Fruit fly (Drosophila melanogaster) whole organism, embryonic: ENCODE measurements around the gene CG14043.
A peak's percentile ranks its signal among the peaks of the same experiment; 100 is the strongest.

ENCODE experiments used
- Awh ChIP-seq: fragments of 200-800 bp; sonication (Bioruptor generic); IDR thresholded peaks from 2 replicates; pipeline ENCODE4, ENCODE4 v1.3.6; 2022; ENCODE audit warnings: missing biosample characterization, missing genetic modification characterization
- B-H2 ChIP-seq: fragments of 200-800 bp; sonication (Bioruptor generic); optimal IDR thresholded peaks from 2 replicates; lab custom pipeline; 2018; ENCODE audit warnings: missing biosample characterization, mild to moderate bottlenecking, missing genetic modification characterization
- CG11504 ChIP-seq: fragments of 200-800 bp; sonication (Bioruptor generic); optimal IDR thresholded peaks from 3 replicates; lab custom pipeline; 2019; ENCODE audit warnings: missing biosample characterization, mild to moderate bottlenecking, missing genetic modification characterization, moderate library complexity
- CG13894 ChIP-seq: fragments of 200-800 bp; sonication (Bioruptor generic); optimal IDR thresholded peaks from 3 replicates; lab custom pipeline; 2018; ENCODE audit warnings: missing biosample characterization, mild to moderate bottlenecking, missing genetic modification characterization, moderate library complexity
- CG14710 ChIP-seq: fragments of 200-800 bp; sonication (Bioruptor generic); optimal IDR thresholded peaks from 3 replicates; lab custom pipeline; 2019; ENCODE audit warnings: missing biosample characterization, mild to moderate bottlenecking, missing genetic modification characterization, moderate library complexity
- CG15073 ChIP-seq: fragments of 200-800 bp; sonication (Bioruptor generic); optimal IDR thresholded peaks from 2 replicates; lab custom pipeline; 2016; ENCODE audit warnings: missing biosample characterization, missing genetic modification characterization
- CG15696 ChIP-seq: fragments of 200-800 bp; sonication (Bioruptor generic); optimal IDR thresholded peaks from 2 replicates; lab custom pipeline; 2019; ENCODE audit warnings: missing biosample characterization, mild to moderate bottlenecking, missing genetic modification characterization, moderate library complexity
- CG16779 ChIP-seq: fragments of 200-800 bp; sonication (Bioruptor generic); IDR thresholded peaks from 2 replicates; pipeline ENCODE4 v1.3.6; 2022; ENCODE audit warnings: missing biosample characterization, missing genetic modification characterization
- CG17612 ChIP-seq: fragments of 200-800 bp; sonication (Bioruptor generic); IDR thresholded peaks from 2 replicates; pipeline ENCODE4 v1.3.6; 2022; ENCODE audit warnings: missing biosample characterization, missing genetic modification characterization
- CG34376 ChIP-seq: fragments of 200-800 bp; sonication (Bioruptor generic); optimal IDR thresholded peaks from 2 replicates; lab custom pipeline; 2018; ENCODE audit warnings: missing biosample characterization, mild to moderate bottlenecking, missing genetic modification characterization
- CG3838 ChIP-seq: fragments of 200-800 bp; sonication (Bioruptor generic); optimal IDR thresholded peaks from 3 replicates; lab custom pipeline; 2016; ENCODE audit warnings: missing biosample characterization, missing genetic modification characterization
- CG43689 ChIP-seq: fragments of 200-800 bp; sonication (Bioruptor generic); IDR thresholded peaks from 2 replicates; pipeline ENCODE4 v1.3.6; 2022; ENCODE audit warnings: missing biosample characterization, missing genetic modification characterization
- CG5180 ChIP-seq: fragments of 200-800 bp; sonication (Bioruptor generic); optimal IDR thresholded peaks from 3 replicates; lab custom pipeline; 2017; ENCODE audit warnings: missing biosample characterization, missing genetic modification characterization, mild to moderate bottlenecking, moderate library complexity, missing genetic modification reagents
- CG6654 ChIP-seq: fragments of 200-800 bp; sonication (Bioruptor generic); optimal IDR thresholded peaks from 2 replicates; lab custom pipeline; 2017; ENCODE audit warnings: missing biosample characterization, mild to moderate bottlenecking, missing genetic modification characterization
- CG7271 ChIP-seq: fragments of 200-800 bp; sonication (Bioruptor generic); optimal IDR thresholded peaks from 2 replicates; lab custom pipeline; 2018; ENCODE audit warnings: missing biosample characterization, mild to moderate bottlenecking, missing genetic modification characterization, moderate library complexity
- CG8290 ChIP-seq, 3 experiments: fragments of 200-800 bp; sonication (Bioruptor generic); optimal IDR thresholded peaks; 2 replicates each; lab custom pipeline; 2016 to 2019; ENCODE audit warnings: missing biosample characterization in 3 of 3, missing genetic modification characterization in 3 of 3, mild to moderate bottlenecking in 2 of 3, moderate library complexity in 1 of 3
- CG9876 ChIP-seq: fragments of 200-800 bp; sonication (Bioruptor generic); optimal IDR thresholded peaks from 2 replicates; lab custom pipeline; 2016; ENCODE audit warnings: missing biosample characterization, missing genetic modification characterization
- CG9932 ChIP-seq: fragments of 200-800 bp; sonication (Bioruptor generic); IDR thresholded peaks from 2 replicates; pipeline ENCODE4 v1.3.6; 2022; ENCODE audit warnings: missing biosample characterization, missing genetic modification characterization
- Eip74EF ChIP-seq, 2 experiments: fragments of 200-800 bp in 1 of 2; fragments of >200 bp in 1 of 2; sonication (Bioruptor generic) in 1 of 2; optimal IDR thresholded peaks; 2 replicates each; lab custom pipeline; 2017 to 2019; ENCODE audit warnings: missing biosample characterization in 2 of 2, missing genetic modification characterization in 2 of 2, mild to moderate bottlenecking in 1 of 2, moderate library complexity in 1 of 2
- Ets65A ChIP-seq: fragments of 200-800 bp; sonication (Bioruptor generic); peaks from one replicate; lab custom pipeline; 2016; ENCODE audit warnings: missing biosample characterization, missing genetic modification characterization
- Ets97D ChIP-seq: fragments of 200-800 bp; sonication (Bioruptor generic); optimal IDR thresholded peaks from 3 replicates; lab custom pipeline; 2016; ENCODE audit warnings: missing biosample characterization, missing genetic modification characterization
- Gug ChIP-seq: fragments of 200-800 bp; sonication (Bioruptor generic); IDR thresholded peaks from 4 replicates; pipeline ENCODE4 v1.3.6; 2022; ENCODE audit warnings: missing biosample characterization, missing genetic modification characterization
- HHEX ChIP-seq: fragments of 200-800 bp; sonication (Bioruptor generic); optimal IDR thresholded peaks from 3 replicates; lab custom pipeline; 2017; ENCODE audit warnings: missing biosample characterization, mild to moderate bottlenecking, missing genetic modification characterization, missing genetic modification reagents
- HLH4C ChIP-seq: fragments of 200-800 bp; sonication (Bioruptor generic); IDR thresholded peaks from 3 replicates; pipeline ENCODE4 v1.3.6; 2022; ENCODE audit warnings: missing biosample characterization, missing genetic modification characterization; ENCODE audit not compliant: partially characterized antibody
- HmgD ChIP-seq: fragments of 200-800 bp; sonication (Bioruptor generic); optimal IDR thresholded peaks from 3 replicates; lab custom pipeline; 2016; ENCODE audit warnings: missing biosample characterization, missing genetic modification characterization
- NC2β ChIP-seq: fragments of 200-800 bp; sonication (Bioruptor generic); optimal IDR thresholded peaks from 2 replicates; lab custom pipeline; 2016; ENCODE audit warnings: missing biosample characterization, missing genetic modification characterization
- Oli ChIP-seq: fragments of 200-800 bp; sonication (Bioruptor generic); optimal IDR thresholded peaks from 2 replicates; lab custom pipeline; 2018; ENCODE audit warnings: missing biosample characterization, mild to moderate bottlenecking, missing genetic modification characterization, moderate library complexity
- Ptx1 ChIP-seq: fragments of 200-800 bp; sonication (Bioruptor generic); IDR thresholded peaks from 2 replicates; pipeline ENCODE4 v1.3.6; 2022; ENCODE audit warnings: missing biosample characterization, missing genetic modification characterization
- Side ChIP-seq: fragments of 200-800 bp; sonication (Bioruptor generic); optimal IDR thresholded peaks from 2 replicates; lab custom pipeline; 2016; ENCODE audit warnings: missing biosample characterization, missing genetic modification characterization
- Usf ChIP-seq: fragments of 200-800 bp; sonication (Bioruptor generic); optimal IDR thresholded peaks from 2 replicates; lab custom pipeline; 2017; ENCODE audit warnings: missing genotype, missing biosample characterization, missing genetic modification characterization
- bcd ChIP-seq: fragments of 200-800 bp; sonication (Bioruptor generic); optimal IDR thresholded peaks from 2 replicates; lab custom pipeline; 2017; ENCODE audit warnings: missing biosample characterization, mild to moderate bottlenecking, missing genetic modification characterization
- cas ChIP-seq: fragments of 200-800 bp; sonication (Bioruptor generic); IDR thresholded peaks from 2 replicates; pipeline ENCODE4 v1.3.6; 2022; ENCODE audit warnings: missing biosample characterization, missing genetic modification characterization
- chinmo ChIP-seq: fragments of 200-800 bp; sonication (Bioruptor generic); IDR thresholded peaks from 4 replicates; pipeline ENCODE4 v1.3.6; 2022; ENCODE audit warnings: missing biosample characterization, missing genetic modification characterization; ENCODE audit not compliant: partially characterized antibody
- chm ChIP-seq: fragments of 200-800 bp; sonication (Bioruptor generic); IDR thresholded peaks from 2 replicates; pipeline ENCODE4 v1.3.6; 2022; ENCODE audit warnings: missing biosample characterization, missing genetic modification characterization
- crc ChIP-seq: fragments of 200-800 bp; sonication (Bioruptor generic); optimal IDR thresholded peaks from 2 replicates; lab custom pipeline; 2016; ENCODE audit warnings: missing biosample characterization, missing genetic modification characterization
- croc ChIP-seq: fragments of 200-800 bp; sonication (Bioruptor generic); conservative IDR thresholded peaks from 3 replicates; pipeline ENCODE4 v1.3.6; 2022; ENCODE audit warnings: missing biosample characterization, missing genetic modification characterization
- emc ChIP-seq: fragments of 200-800 bp; sonication (Bioruptor generic); optimal IDR thresholded peaks from 2 replicates; lab custom pipeline; 2016; ENCODE audit warnings: missing biosample characterization, missing genetic modification characterization
- gcm ChIP-seq: fragments of 200-800 bp; sonication (Bioruptor generic); optimal IDR thresholded peaks from 2 replicates; lab custom pipeline; 2019; ENCODE audit warnings: missing biosample characterization, mild to moderate bottlenecking, missing genetic modification characterization, moderate library complexity
- grn ChIP-seq: fragments of 200-800 bp; sonication (Bioruptor generic); optimal IDR thresholded peaks from 3 replicates; lab custom pipeline; 2017; ENCODE audit warnings: missing biosample characterization, missing genetic modification characterization
- jing ChIP-seq: fragments of 200-800 bp; sonication (Bioruptor generic); optimal IDR thresholded peaks from 2 replicates; lab custom pipeline; 2018; ENCODE audit warnings: missing biosample characterization, mild to moderate bottlenecking, missing genetic modification characterization
- lov ChIP-seq, 2 experiments: fragments of 200-800 bp in 1 of 2; fragments of >200 bp in 1 of 2; sonication (Bioruptor generic) in 1 of 2; IDR thresholded peaks in 1 of 2; optimal IDR thresholded peaks in 1 of 2; 2 replicates in 1 of 2; 3 replicates in 1 of 2; pipeline versions ENCODE4 v1.3.6 to Lab custom; 2017 to 2022; ENCODE audit warnings: missing biosample characterization in 1 of 2, missing genetic modification characterization in 1 of 2
- luna ChIP-seq: fragments of 200-800 bp; sonication (Bioruptor generic); optimal IDR thresholded peaks from 2 replicates; lab custom pipeline; 2016; ENCODE audit warnings: missing biosample characterization, missing genetic modification characterization
- odd ChIP-seq: fragments of 200-800 bp; sonication (Bioruptor generic); optimal IDR thresholded peaks from 2 replicates; lab custom pipeline; 2017; ENCODE audit warnings: missing biosample characterization, mild to moderate bottlenecking, missing genetic modification characterization
- p53 ChIP-seq: fragments of 200-800 bp; sonication (Bioruptor generic); optimal IDR thresholded peaks from 2 replicates; lab custom pipeline; 2016; ENCODE audit warnings: missing biosample characterization, missing genetic modification characterization
- toy ChIP-seq: fragments of 200-800 bp; sonication (Bioruptor generic); IDR thresholded peaks from 2 replicates; pipeline ENCODE4 v1.3.6; 2022; ENCODE audit warnings: missing biosample characterization, missing genetic modification characterization
- tup ChIP-seq: fragments of 200-800 bp; sonication (Bioruptor generic); optimal IDR thresholded peaks from 2 replicates; lab custom pipeline; 2016; ENCODE audit warnings: missing biosample characterization, mild to moderate bottlenecking, missing genetic modification characterization, moderate library complexity
- vfl ChIP-seq: fragments of 200-800 bp; sonication (Bioruptor generic); optimal IDR thresholded peaks from 2 replicates; lab custom pipeline; 2016; ENCODE audit warnings: missing biosample characterization, missing genetic modification characterization
- yki ChIP-seq: fragments of >200 bp; optimal IDR thresholded peaks from 3 replicates; lab custom pipeline; 2018

Gene CG14043

DNA sequence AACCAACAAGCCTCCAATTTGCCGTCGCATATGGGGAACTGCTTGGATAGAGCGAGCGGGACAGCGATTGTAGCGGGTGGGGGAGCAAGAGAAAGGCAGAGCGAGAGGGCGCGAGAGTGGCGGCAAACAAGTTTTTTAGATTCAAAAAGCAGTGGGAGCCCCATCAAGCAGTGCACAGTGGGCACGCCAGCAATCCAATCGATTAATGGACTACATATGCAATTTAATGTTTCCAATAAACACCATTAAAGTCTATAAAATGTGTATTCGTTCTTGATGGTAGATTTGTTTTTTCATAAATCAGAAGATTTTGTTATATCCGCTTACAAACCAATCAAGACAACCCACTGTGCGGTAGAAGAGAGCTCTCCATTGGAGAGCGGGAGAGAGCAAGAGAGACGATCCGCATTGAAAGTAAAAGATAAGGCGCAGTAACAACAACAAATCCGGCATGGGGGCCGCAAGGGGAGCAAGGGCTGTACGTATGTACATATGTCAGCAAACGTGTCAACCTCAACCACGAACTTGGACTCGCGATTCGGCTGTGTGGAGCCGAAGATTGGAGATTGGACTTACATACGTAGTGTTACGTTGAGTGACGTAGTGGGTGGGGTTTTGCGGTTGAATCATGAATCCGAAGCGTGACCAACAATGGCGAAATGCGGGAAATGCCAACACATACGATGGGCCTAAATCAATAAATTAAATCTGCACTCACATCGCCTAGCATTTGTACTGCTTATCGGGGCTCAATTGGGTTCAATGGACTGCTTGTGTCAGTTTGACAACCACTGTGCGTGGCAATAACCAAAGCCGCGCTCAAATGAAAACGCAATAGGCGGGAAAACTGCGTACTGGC is 26.1 kb downstream of the CG14043 start (continued):
- peak; percentile 98 for TF ChIP-seq CG43689 (GFP tag; lab: Robert Waterston, UW)
- peak; percentile 99 for TF ChIP-seq Side
- peak; percentile 98 for TF ChIP-seq tup (GFP tag; lab: Kevin White, UChicago)
- TF ChIP-seq CG11504 (tag; lab: Kevin White, UChicago) = peak; percentile 98
- TF ChIP-seq odd (GFP tag; lab: Kevin White, UChicago) = peak; percentile 97
- peak; percentile 94 for TF ChIP-seq grn (GFP tag; lab: Kevin White, UChicago)
- TF ChIP-seq jing (GFP tag; lab: Kevin White, UChicago) = peak; percentile 99
- peak; percentile 97 for TF ChIP-seq CG13894 (tag; lab: Kevin White, UChicago)
- TF ChIP-seq Eip74EF (GFP tag; optimal IDR thresholded peaks at IDR 0.05; lab: Kevin White, UChicago) = peak; percentile 91 to 97
- TF ChIP-seq CG15696 (tag; lab: Kevin White, UChicago) = peak; percentile 97
- peak; percentile 99 for TF ChIP-seq HmgD
- TF ChIP-seq CG16779 (GFP tag; lab: Robert Waterston, UW) = peak; percentile 98
- TF ChIP-seq Ets65A (GFP tag; lab: Kevin White, UChicago) = peak; percentile 100
- peak; percentile 96 for TF ChIP-seq B-H2 (GFP tag; lab: Kevin White, UChicago)
- TF ChIP-seq crc (GFP tag; lab: Kevin White, UChicago) = peak; percentile 99
- TF ChIP-seq CG15073 (GFP tag; lab: Kevin White, UChicago) = peak; percentile 91
- TF ChIP-seq HLH4C (GFP tag; lab: Robert Waterston, UW) = peak; percentile 66
- TF ChIP-seq CG17612 (GFP tag; lab: Robert Waterston, UW) = peak; percentile 98
- peak; percentile 98 for TF ChIP-seq Usf (GFP tag; lab: Kevin White, UChicago)
- TF ChIP-seq CG5180 (GFP tag; lab: Kevin White, UChicago) = peak; percentile 93
- TF ChIP-seq yki = peak; percentile 61
- TF ChIP-seq NC2β = peak; percentile 99
- peak; percentile 95 for TF ChIP-seq toy (GFP tag; lab: Robert Waterston, UW)
- peak; percentile 99 for TF ChIP-seq gcm
- peak; percentile 100 for TF ChIP-seq chm
- TF ChIP-seq croc (GFP tag; lab: Robert Waterston, UW) = peak; percentile 99
- TF ChIP-seq emc (GFP tag; lab: Kevin White, UChicago) = peak; percentile 97
- no peak for TF ChIP-seq lov (optimal IDR thresholded peaks at IDR 0.05; lab: Kevin White, UChicago)
- TF ChIP-seq lov (GFP tag; IDR thresholded peaks at IDR 0.05; lab: Robert Waterston, UW) = peak; percentile 98
- TF ChIP-seq Ptx1 (GFP tag; lab: Robert Waterston, UW) = peak; percentile 99
- peak; percentile 99 for TF ChIP-seq Oli (tag; lab: Kevin White, UChicago)
- TF ChIP-seq bcd (GFP tag; lab: Kevin White, UChicago) = peak; percentile 99
- peak; percentile 99 for TF ChIP-seq Awh
- peak; percentile 97 for TF ChIP-seq CG6654 (GFP tag; lab: Kevin White, UChicago)
- TF ChIP-seq Gug = peak; percentile 99
- peak; percentile 98 for TF ChIP-seq luna (GFP tag; lab: Kevin White, UChicago)
- TF ChIP-seq CG34376 (GFP tag; lab: Kevin White, UChicago) = peak; percentile 97
- peak; percentile 96 for TF ChIP-seq CG3838
- peak; percentile 98 for TF ChIP-seq p53 (GFP tag; lab: Kevin White, UChicago)
- peak; percentile 98 for TF ChIP-seq vfl (GFP tag; lab: Kevin White, UChicago)
- TF ChIP-seq CG8290 (GFP tag; optimal IDR thresholded peaks at IDR 0.05; lab: Kevin White, UChicago) = peak; percentile 99
- TF ChIP-seq CG8290 (tag; optimal IDR thresholded peaks at IDR 0.05; lab: Kevin White, UChicago) = peak; percentile 99 to 100
- peak; percentile 98 for TF ChIP-seq CG14710 (tag; lab: Kevin White, UChicago)
- no peak for TF ChIP-seq chinmo (GFP tag; lab: Robert Waterston, UW)
- peak; percentile 98 for TF ChIP-seq cas (GFP tag; lab: Robert Waterston, UW)
- TF ChIP-seq Ets97D (GFP tag; lab: Kevin White, UChicago) = peak; percentile 94
- TF ChIP-seq HHEX (GFP tag; lab: Kevin White, UChicago) = peak; percentile 99
- TF ChIP-seq CG9932 (GFP tag; lab: Robert Waterston, UW) = peak; percentile 100
- TF ChIP-seq CG9876 (GFP tag; lab: Kevin White, UChicago) = peak; percentile 99
- TF ChIP-seq CG7271 = peak; percentile 89
